Fruit fly (Drosophila melanogaster) S2 (cell line): ENCODE results near the gene CG4009.

Experiments used
- CG8478 ChIP-seq: fragments of >200 bp; optimal IDR thresholded peaks from 2 replicates; lab custom pipeline; 2018
- CTCF ChIP-seq, 2 experiments: fragments of >200 bp; optimal IDR thresholded peaks; 2 replicates each; lab custom pipeline; 2018

DNA sequence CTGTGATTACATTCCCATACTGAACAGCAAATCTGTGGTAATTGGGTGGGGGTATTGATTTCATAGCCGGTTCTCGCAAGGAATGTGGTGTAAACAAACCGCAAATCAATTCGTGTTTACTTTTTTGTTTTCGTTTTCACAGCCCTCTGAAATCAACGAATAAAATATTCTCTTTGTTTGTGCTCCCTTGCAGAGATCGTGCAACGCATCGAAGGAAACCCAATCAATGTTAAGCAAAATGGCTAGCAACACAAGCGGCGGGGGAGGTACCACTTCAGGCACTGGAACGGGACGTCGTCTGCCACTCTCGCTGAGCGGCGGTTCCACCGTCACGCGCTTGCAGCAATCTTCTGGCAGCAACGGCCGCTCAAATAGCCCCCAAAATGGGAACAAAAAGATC, 46.6 kb upstream of the CG4009 start:
- TF ChIP-seq CTCF (optimal IDR thresholded peaks at IDR 0.05; lab: Kevin White, UChicago) (no peak), CG8478 (lab: Kevin White, UChicago) (no peak)
